Fruit fly (Drosophila melanogaster) whole organism: Measurements from ENCODE around the gene brat.

Experiments used
- CG8478 ChIP-seq: fragments of >200 bp; optimal IDR thresholded peaks from 2 replicates; lab custom pipeline; 2018; ENCODE audit warnings: inconsistent platforms
- Dll ChIP-seq: fragments of >200 bp; optimal IDR thresholded peaks from 2 replicates; lab custom pipeline; 2017
- psq ChIP-seq: fragments of >200 bp; optimal IDR thresholded peaks from 2 replicates; lab custom pipeline; 2017

dm6 chr2L:19165998-19166397 lies 32.4 kb downstream of the brat start:
- TF ChIP-seq CG8478 = no peak
- no peak for TF ChIP-seq Dll (lab: Kevin White, UChicago)
- TF ChIP-seq psq = no peak
